Fruit fly (Drosophila melanogaster) whole organism, wandering third instar larva: ENCODE data around the gene sd.

ENCODE experiments used
- Abd-B ChIP-seq: fragments of >200 bp; optimal IDR thresholded peaks from 2 replicates; lab custom pipeline; 2017; ENCODE audit warnings: missing biosample characterization, missing genetic modification characterization
- CG32264 ChIP-seq: fragments of 200-800 bp; sonication (Bioruptor generic); optimal IDR thresholded peaks from 2 replicates; lab custom pipeline; 2016; ENCODE audit warnings: missing biosample characterization, missing genetic modification characterization
- GATAd ChIP-seq: sonication (Bioruptor generic); optimal IDR thresholded peaks from 2 replicates; lab custom pipeline; 2016; ENCODE audit warnings: missing biosample characterization, missing genetic modification characterization
- Hnf4 ChIP-seq: fragments of 200-800 bp; sonication (Bioruptor generic); optimal IDR thresholded peaks from 2 replicates; lab custom pipeline; 2016; ENCODE audit warnings: missing biosample characterization, mild to moderate bottlenecking, missing genetic modification characterization
- Myc ChIP-seq: fragments of >200 bp; optimal IDR thresholded peaks from 2 replicates; lab custom pipeline; 2017
- brk ChIP-seq: fragments of 200-800 bp; sonication (Bioruptor generic); optimal IDR thresholded peaks from 2 replicates; lab custom pipeline; 2016; ENCODE audit warnings: missing biosample characterization, mild to moderate bottlenecking, missing genetic modification characterization
- dsf ChIP-seq: sonication (Bioruptor generic); optimal IDR thresholded peaks from 2 replicates; lab custom pipeline; 2016; ENCODE audit warnings: missing biosample characterization, missing genetic modification characterization, borderline replicate concordance
- h ChIP-seq: fragments of 200-800 bp; sonication (Bioruptor generic); optimal IDR thresholded peaks from 3 replicates; lab custom pipeline; 2016; ENCODE audit warnings: missing biosample characterization, mild to moderate bottlenecking, missing genetic modification characterization
- jim ChIP-seq: fragments of 175-275, 200-325 bp; sonication (Bioruptor generic); optimal IDR thresholded peaks from 2 replicates; lab custom pipeline; 2016; ENCODE audit warnings: missing biosample characterization, mild to moderate bottlenecking, missing genetic modification characterization
- lola ChIP-seq: fragments of >200 bp; optimal IDR thresholded peaks from 2 replicates; lab custom pipeline; 2017; ENCODE audit warnings: missing biosample characterization, missing genetic modification characterization
- psq ChIP-seq: fragments of 200-800 bp; sonication (Bioruptor generic); optimal IDR thresholded peaks from 3 replicates; lab custom pipeline; 2017; ENCODE audit warnings: missing biosample characterization, mild to moderate bottlenecking, missing genetic modification characterization, moderate library complexity
- tai ChIP-seq: sonication (Bioruptor generic); optimal IDR thresholded peaks from 2 replicates; lab custom pipeline; 2016; ENCODE audit warnings: missing biosample characterization, missing genetic modification characterization
- usp ChIP-seq: fragments of >200 bp; optimal IDR thresholded peaks from 2 replicates; lab custom pipeline; 2017; ENCODE audit warnings: missing biosample characterization, missing genetic modification characterization

dm6 chrX:15761298-15761640, 42.9 kb upstream of the sd start:
- TF ChIP-seq CG32264 (GFP tag; lab: Kevin White, UChicago) (no peak), usp (GFP tag; lab: Kevin White, UChicago) (no peak), Abd-B (GFP tag; lab: Kevin White, UChicago) (no peak), Myc (lab: Kevin White, UChicago) (no peak), h (GFP tag; lab: Kevin White, UChicago) (no peak), jim (no peak), psq (no peak), brk (GFP tag; lab: Kevin White, UChicago) (no peak), tai (GFP tag; lab: Kevin White, UChicago) (no peak), Hnf4 (GFP tag; lab: Kevin White, UChicago) (no peak), GATAd (GFP tag; lab: Kevin White, UChicago) (no peak), lola (GFP tag; lab: Kevin White, UChicago) (no peak), dsf (GFP tag; lab: Kevin White, UChicago) (no peak)
